Worm (Caenorhabditis elegans) whole organism, midembryonic: ENCODE results near the gene M03F8.7.

Experiments used
- T22C8.4 ChIP-seq: fragments of 200-800 bp; sonication (Bioruptor generic); IDR thresholded peaks from 2 replicates; pipeline ENCODE4 v1.3.6; 2022; ENCODE audit warnings: missing genetic modification characterization, missing compliant biosample characterization
- cog-1 ChIP-seq: sonication (generic microtip); optimal IDR thresholded peaks from 2 replicates; lab custom pipeline; 2016; ENCODE audit warnings: missing genetic modification characterization, missing compliant biosample characterization
- flt-1 ChIP-seq: fragments of 200-800 bp; sonication (Bioruptor generic); IDR thresholded peaks from 2 replicates; pipeline ENCODE4 v1.3.6; 2022; ENCODE audit warnings: missing genetic modification characterization, missing compliant biosample characterization
- klf-2 ChIP-seq: fragments of 200-800 bp; sonication (Bioruptor generic); conservative IDR thresholded peaks from 2 replicates; pipeline ENCODE4 v1.3.6; 2022; ENCODE audit warnings: missing genetic modification reagents, missing genetic modification characterization, missing compliant biosample characterization
- med-1 ChIP-seq: sonication (generic microtip); optimal IDR thresholded peaks from 2 replicates; lab custom pipeline; 2017; ENCODE audit warnings: missing genetic modification characterization, mild to moderate bottlenecking, missing compliant biosample characterization, antibody characterized with exemption, missing genetic modification reagents; ENCODE audit not compliant: insufficient read depth
- ref-1 ChIP-seq: fragments of 200-800 bp; sonication (Bioruptor generic); conservative IDR thresholded peaks from 2 replicates; pipeline ENCODE4 v1.3.6; 2022; ENCODE audit warnings: missing genetic modification reagents, missing genetic modification characterization, missing compliant biosample characterization
- tab-1 ChIP-seq: fragments of 200-800 bp; sonication (Bioruptor generic); IDR thresholded peaks from 2 replicates; pipeline ENCODE4 v1.3.6; 2022; ENCODE audit warnings: missing genetic modification characterization, missing compliant biosample characterization
- ztf-23 ChIP-seq: fragments of 200-800 bp; sonication (Bioruptor generic); IDR thresholded peaks from 2 replicates; pipeline ENCODE4 v1.3.6; 2022; ENCODE audit warnings: missing genetic modification reagents, missing genetic modification characterization, missing compliant biosample characterization
- ztf-29 ChIP-seq: fragments of 200-800 bp; sonication (Bioruptor generic); IDR thresholded peaks from 2 replicates; pipeline ENCODE4 v1.3.6; 2022; ENCODE audit warnings: missing genetic modification reagents, missing genetic modification characterization, missing compliant biosample characterization

Gene M03F8.7

DNA sequence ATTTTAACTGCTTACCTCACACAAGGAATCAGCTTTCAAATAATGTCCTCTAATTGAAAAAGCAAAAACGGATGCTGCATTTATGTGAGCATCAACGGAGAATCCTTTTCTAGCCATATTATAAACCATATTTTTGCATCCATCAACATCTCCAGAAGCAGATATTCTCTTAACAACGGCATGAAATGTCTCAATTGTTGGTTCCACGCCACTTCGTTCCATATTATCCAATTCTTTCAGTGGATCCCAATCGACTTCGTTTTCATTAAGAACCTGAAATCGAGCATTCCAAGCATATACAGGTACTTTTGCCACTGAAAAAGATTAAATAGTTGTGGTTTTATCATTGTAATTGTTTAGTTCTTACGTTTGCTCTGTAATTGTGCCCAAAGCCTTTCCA lies 19.9 kb upstream of the M03F8.7 start:
- TF ChIP-seq ztf-23 (GFP tag; lab: Robert Waterston, UW) (no peak), tab-1 (GFP tag; lab: Robert Waterston, UW) (no peak), ref-1 (GFP tag; lab: Robert Waterston, UW) (no peak), T22C8.4 (GFP tag; lab: Robert Waterston, UW) (no peak), flt-1 (GFP tag; lab: Robert Waterston, UW) (no peak), med-1 (no peak), ztf-29 (no peak), klf-2 (GFP tag; lab: Robert Waterston, UW) (no peak), cog-1 (tag; lab: Kevin White, UChicago) (no peak)

- TF ChIP-seq ztf-29 (no peak), tab-1 (GFP tag; lab: Robert Waterston, UW) (no peak), T22C8.4 (GFP tag; lab: Robert Waterston, UW) (no peak), ztf-23 (GFP tag; lab: Robert Waterston, UW) (peak; percentile 72; the same call in 1 of the 2 replicates), klf-2 (GFP tag; lab: Robert Waterston, UW) (0 out of 2 replicates have a peak, but pooled peaks have one; percentile 49), flt-1 (GFP tag; lab: Robert Waterston, UW) (peak; percentile 79), med-1 (no peak), cog-1 (tag; lab: Kevin White, UChicago) (peak; percentile 47)
Observed at ce11 chrV:5917707-5918106, 19.0 kb upstream of the M03F8.7 start, which contains the start of gene lrpr-1. lrpr-1 (minus strand) TSS chrV:5917891.

DNA sequence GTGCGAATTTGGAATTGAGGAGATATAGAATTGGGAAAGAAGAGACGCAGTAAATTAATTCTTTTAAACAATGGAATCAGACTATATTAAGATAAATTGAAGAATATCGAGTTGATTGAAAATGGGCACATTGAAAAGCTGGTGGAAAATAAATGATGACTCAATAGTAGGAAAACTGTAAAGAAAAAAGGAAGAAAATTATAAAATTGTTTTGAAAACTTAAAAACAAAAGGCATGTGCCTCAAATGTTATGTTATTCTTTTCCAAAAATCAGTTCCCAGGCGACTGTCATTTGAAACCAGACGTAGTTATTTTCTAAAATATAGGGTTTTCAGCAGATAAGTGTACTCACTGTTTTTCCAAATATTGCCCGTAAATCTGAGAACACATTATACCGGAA lies 16.9 kb upstream of the M03F8.7 start, which contains the start of gene C04E6.12:
Gene C04E6.12, minus strand, starts transcription at position 101 of the 400 bp plus-strand sequence.
- TF ChIP-seq klf-2 (GFP tag; lab: Robert Waterston, UW), result no peak
- TF ChIP-seq cog-1 (tag; lab: Kevin White, UChicago), result no peak
- TF ChIP-seq ztf-29, result no peak
- no peak for TF ChIP-seq tab-1 (GFP tag; lab: Robert Waterston, UW)
- no peak for TF ChIP-seq T22C8.4 (GFP tag; lab: Robert Waterston, UW)
- no peak for TF ChIP-seq ref-1 (GFP tag; lab: Robert Waterston, UW)
- TF ChIP-seq med-1, result no peak
- no peak for TF ChIP-seq flt-1 (GFP tag; lab: Robert Waterston, UW)
- no peak for TF ChIP-seq ztf-23 (GFP tag; lab: Robert Waterston, UW)

- no peak for TF ChIP-seq med-1
- TF ChIP-seq ztf-29, result no peak
- no peak for TF ChIP-seq T22C8.4 (GFP tag; lab: Robert Waterston, UW)
Observed at ce11 chrV:5921761-5922160, 15.0 kb upstream of the M03F8.7 start.

DNA sequence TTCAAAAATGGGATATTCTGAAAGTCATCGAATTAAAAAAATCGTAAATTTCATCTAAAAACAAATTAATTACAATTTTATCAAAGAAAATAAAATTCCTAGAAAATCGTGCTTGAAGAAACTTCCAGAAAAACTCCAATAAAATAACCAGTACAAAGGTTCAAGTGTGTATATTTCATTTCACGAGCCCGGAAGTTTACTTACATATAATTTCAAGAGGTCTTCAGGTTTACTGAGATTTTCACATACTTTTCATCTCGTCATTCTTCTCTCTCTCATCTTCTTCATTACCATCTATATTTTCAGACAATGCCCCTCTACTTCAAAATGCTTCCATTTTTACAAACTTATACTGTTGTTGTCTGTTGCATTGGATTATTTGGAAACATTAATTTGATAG lies 14.5 kb upstream of the M03F8.7 start, which contains the start of gene srsx-18:
Gene srsx-18, plus strand, starts transcription at position 301 of the 400 bp plus-strand sequence.
- TF ChIP-seq ref-1 (GFP tag; lab: Robert Waterston, UW), result no peak
- no peak for TF ChIP-seq cog-1 (tag; lab: Kevin White, UChicago)

DNA sequence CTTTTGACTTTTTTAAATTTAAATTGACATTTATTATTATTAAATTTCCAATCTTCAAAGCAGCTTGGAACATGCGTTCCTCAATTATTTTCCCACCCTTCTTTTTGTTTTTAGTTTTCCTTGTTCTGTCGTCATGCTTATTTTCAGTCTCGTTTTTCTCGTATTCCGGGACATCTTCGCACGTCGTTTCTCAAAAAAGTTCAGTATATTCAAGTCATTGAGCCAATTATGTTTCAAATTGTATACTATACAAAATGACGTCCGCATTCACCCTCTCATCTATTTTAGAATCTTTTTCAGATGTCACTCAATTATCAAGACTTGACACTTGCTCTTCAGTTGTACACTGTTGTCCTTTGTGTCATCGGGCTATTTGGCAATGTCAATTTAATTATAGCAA lies 9.4 kb upstream of the M03F8.7 start, which contains the start of gene srsx-17:
Gene srsx-17, plus strand, starts transcription at position 301 of the 400 bp plus-strand sequence.
- TF ChIP-seq cog-1 (tag; lab: Kevin White, UChicago) (no peak), ref-1 (GFP tag; lab: Robert Waterston, UW) (no peak), klf-2 (GFP tag; lab: Robert Waterston, UW) (no peak), flt-1 (GFP tag; lab: Robert Waterston, UW) (no peak), ztf-23 (GFP tag; lab: Robert Waterston, UW) (no peak), med-1 (no peak), tab-1 (GFP tag; lab: Robert Waterston, UW) (no peak), ztf-29 (no peak), T22C8.4 (GFP tag; lab: Robert Waterston, UW) (no peak)

- TF ChIP-seq ztf-23 (GFP tag; lab: Robert Waterston, UW) (no peak), cog-1 (tag; lab: Kevin White, UChicago) (no peak), ref-1 (GFP tag; lab: Robert Waterston, UW) (no peak), flt-1 (GFP tag; lab: Robert Waterston, UW) (no peak), tab-1 (GFP tag; lab: Robert Waterston, UW) (no peak), med-1 (no peak), T22C8.4 (GFP tag; lab: Robert Waterston, UW) (no peak), ztf-29 (no peak), klf-2 (GFP tag; lab: Robert Waterston, UW) (no peak)
Observed at ce11 chrV:5928006-5928405, 8.7 kb upstream of the M03F8.7 start.

DNA sequence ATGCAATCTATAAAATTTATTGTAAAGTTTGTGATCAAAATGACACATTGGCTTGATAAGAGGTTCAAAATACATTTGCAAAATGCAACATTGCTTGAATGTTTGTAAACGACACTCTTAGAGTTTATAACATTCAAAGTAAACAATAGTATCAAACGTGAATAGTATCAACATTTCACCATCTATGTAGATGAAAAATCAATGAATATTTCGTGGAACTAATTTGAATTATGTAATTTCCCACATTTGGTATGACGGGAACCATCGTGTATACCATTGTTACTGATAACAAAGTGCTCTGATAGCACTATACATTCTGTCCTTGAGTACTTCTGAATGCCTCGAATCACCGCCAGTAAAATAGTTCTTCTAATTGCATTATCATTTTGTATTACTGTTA lies 6.2 kb upstream of the M03F8.7 start, which contains the start of gene galt-1:
Gene galt-1, plus strand, starts transcription at position 318 of the 400 bp plus-strand sequence.
- TF ChIP-seq ztf-29 (no peak), ref-1 (GFP tag; lab: Robert Waterston, UW) (no peak), flt-1 (GFP tag; lab: Robert Waterston, UW) (no peak), ztf-23 (GFP tag; lab: Robert Waterston, UW) (no peak), klf-2 (GFP tag; lab: Robert Waterston, UW) (no peak), med-1 (no peak), cog-1 (tag; lab: Kevin White, UChicago) (no peak), T22C8.4 (GFP tag; lab: Robert Waterston, UW) (no peak), tab-1 (GFP tag; lab: Robert Waterston, UW) (no peak)

ce11 chrV:5939503-5940072 lies 2.8 kb downstream of the M03F8.7 start, which contains the start of gene syf-3:
syf-3 (plus strand) TSS chrV:5940022.
- TF ChIP-seq tab-1 (GFP tag; lab: Robert Waterston, UW) (no peak), flt-1 (GFP tag; lab: Robert Waterston, UW) (no peak), ztf-29 (no peak), T22C8.4 (GFP tag; lab: Robert Waterston, UW) (no peak), cog-1 (tag; lab: Kevin White, UChicago) (no peak), med-1 (no peak), ref-1 (GFP tag; lab: Robert Waterston, UW) (no peak), klf-2 (GFP tag; lab: Robert Waterston, UW) (no peak), ztf-23 (GFP tag; lab: Robert Waterston, UW) (no peak)
